Fruit fly (Drosophila melanogaster) S2 (cell line): ENCODE results near the gene Drsl2.

Source experiments
- CG8478 ChIP-seq: fragments of >200 bp; optimal IDR thresholded peaks from 2 replicates; lab custom pipeline; 2018
- CTCF ChIP-seq, 2 experiments: fragments of >200 bp; optimal IDR thresholded peaks; 2 replicates each; lab custom pipeline; 2018

dm6 chr3L:3307593-3307992 lies 6.6 kb upstream of the Drsl2 start:
- no peak for TF ChIP-seq CG8478 (lab: Kevin White, UChicago)
- no peak for TF ChIP-seq CTCF (optimal IDR thresholded peaks at IDR 0.05; lab: Kevin White, UChicago)
